Worm (Caenorhabditis elegans): ENCODE results near the gene cyp-37A1.

- TF ChIP-seq unc-39 (tag; optimal IDR thresholded peaks at IDR 0.05) (no peak), nhr-237 (tag; optimal IDR thresholded peaks at IDR 0.05) (no peak)
Measured at ce11 chrII:14039811-14040203, 23.0 kb upstream of the cyp-37A1 start.

Measured in whole organism, mixed stage, embryonic.